Fruit fly (Drosophila melanogaster) whole organism, embryonic: ENCODE results near the gene CG17154.

ENCODE experiments used
- Antp ChIP-seq: fragments of 200-800 bp; sonication (Bioruptor generic); optimal IDR thresholded peaks from 3 replicates; lab custom pipeline; 2016; ENCODE audit warnings: missing biosample characterization, missing genetic modification characterization
- Bdp1 ChIP-seq: fragments of 200-800 bp; sonication (Bioruptor generic); optimal IDR thresholded peaks from 3 replicates; lab custom pipeline; 2016; ENCODE audit warnings: missing biosample characterization, missing genetic modification characterization
- CG10274 ChIP-seq: fragments of 200-800 bp; sonication (Bioruptor generic); optimal IDR thresholded peaks from 3 replicates; lab custom pipeline; 2017; ENCODE audit warnings: missing biosample characterization, mild to moderate bottlenecking, missing genetic modification characterization
- CG10366 ChIP-seq: fragments of 200-800 bp; sonication (Bioruptor generic); IDR thresholded peaks from 2 replicates; pipeline ENCODE4 v1.3.6; 2022; ENCODE audit warnings: missing biosample characterization, missing genetic modification characterization
- CG11093 ChIP-seq: fragments of 200-800 bp; sonication (Bioruptor generic); IDR thresholded peaks from 3 replicates; pipeline ENCODE4 v1.3.6; 2022; ENCODE audit warnings: missing biosample characterization, missing genetic modification characterization
- CG11456 ChIP-seq: fragments of 200-800 bp; sonication (Bioruptor generic); IDR thresholded peaks from 3 replicates; pipeline ENCODE4 v1.3.6; 2022; ENCODE audit warnings: missing biosample characterization, missing genetic modification characterization
- CG12104 ChIP-seq: fragments of 200-800 bp; sonication (Bioruptor generic); optimal IDR thresholded peaks from 3 replicates; lab custom pipeline; 2016; ENCODE audit warnings: missing biosample characterization, missing genetic modification characterization
- CG12219 ChIP-seq: fragments of 200-800 bp; sonication (Bioruptor generic); optimal IDR thresholded peaks from 3 replicates; lab custom pipeline; 2018; ENCODE audit warnings: missing biosample characterization, mild to moderate bottlenecking, missing genetic modification characterization
- CG13287 ChIP-seq: fragments of 200-800 bp; sonication (Bioruptor generic); IDR thresholded peaks from 2 replicates; pipeline ENCODE4 v1.3.6; 2022; ENCODE audit warnings: missing biosample characterization, missing genetic modification characterization; ENCODE audit not compliant: partially characterized antibody
- CG1603 ChIP-seq: fragments of 200-800 bp; sonication (Bioruptor generic); optimal IDR thresholded peaks from 2 replicates; lab custom pipeline; 2019; ENCODE audit warnings: missing biosample characterization, mild to moderate bottlenecking, missing genetic modification characterization, moderate library complexity
- CG1647 ChIP-seq: fragments of 200-800 bp; sonication (Bioruptor generic); optimal IDR thresholded peaks from 3 replicates; lab custom pipeline; 2016; ENCODE audit warnings: missing biosample characterization, missing genetic modification characterization
- CG17328 ChIP-seq: fragments of 200-800 bp; sonication (Bioruptor generic); IDR thresholded peaks from 2 replicates; pipeline ENCODE4 v1.3.6; 2022; ENCODE audit warnings: missing biosample characterization, missing genetic modification characterization
- CG31441 ChIP-seq: fragments of 200-800 bp; sonication (Bioruptor generic); IDR thresholded peaks from 2 replicates; pipeline ENCODE4 v1.3.6; 2022; ENCODE audit warnings: missing biosample characterization, missing genetic modification characterization
- CG4854 ChIP-seq: fragments of 200-800 bp; sonication (Bioruptor generic); optimal IDR thresholded peaks from 2 replicates; lab custom pipeline; 2016; ENCODE audit warnings: missing biosample characterization, missing genetic modification characterization, inconsistent platforms
- CG6175 ChIP-seq: fragments of 200-800 bp; sonication (Bioruptor generic); IDR thresholded peaks from 3 replicates; pipeline ENCODE4 v1.3.6; 2022; ENCODE audit warnings: missing biosample characterization, missing genetic modification characterization
- CrebB ChIP-seq: fragments of 200-800 bp; sonication (Bioruptor generic); optimal IDR thresholded peaks from 3 replicates; lab custom pipeline; 2018; ENCODE audit warnings: missing biosample characterization, mild to moderate bottlenecking, missing genetic modification characterization
- Drgx ChIP-seq: fragments of 200-800 bp; sonication (Bioruptor generic); IDR thresholded peaks from 2 replicates; pipeline ENCODE4 v1.3.6; 2022; ENCODE audit warnings: missing biosample characterization, missing genetic modification characterization
- E2f2 ChIP-seq: fragments of 200-800 bp; sonication (Bioruptor generic); IDR thresholded peaks from 2 replicates; pipeline ENCODE4 v1.3.6; 2022; ENCODE audit warnings: missing biosample characterization, missing genetic modification characterization
- Hey ChIP-seq: fragments of 200-800 bp; sonication (Bioruptor generic); optimal IDR thresholded peaks from 3 replicates; lab custom pipeline; 2018; ENCODE audit warnings: missing biosample characterization, mild to moderate bottlenecking, missing genetic modification characterization
- Hr78 ChIP-seq, 2 experiments: fragments of 200-800 bp in 1 of 2; fragments of >200 bp in 1 of 2; sonication (Bioruptor generic) in 1 of 2; optimal IDR thresholded peaks; 2 replicates each; lab custom pipeline; 2017 to 2019; ENCODE audit warnings: missing biosample characterization in 2 of 2, missing genetic modification characterization in 2 of 2, mild to moderate bottlenecking in 1 of 2, moderate library complexity in 1 of 2
- Hsf ChIP-seq: fragments of 200-800 bp; sonication (Bioruptor generic); optimal IDR thresholded peaks from 3 replicates; lab custom pipeline; 2016; ENCODE audit warnings: missing biosample characterization, missing genetic modification characterization
- Myb ChIP-seq: fragments of 200-800 bp; sonication (Bioruptor generic); optimal IDR thresholded peaks from 2 replicates; lab custom pipeline; 2016; ENCODE audit warnings: missing biosample characterization, missing genetic modification characterization
- Nf-YA ChIP-seq: fragments of 200-800 bp; sonication (Bioruptor generic); IDR thresholded peaks from 2 replicates; pipeline ENCODE4 v1.3.6; 2022; ENCODE audit warnings: missing biosample characterization, missing genetic modification characterization
- Ravus ChIP-seq: fragments of 200-800 bp; sonication (Bioruptor generic); IDR thresholded peaks from 2 replicates; pipeline ENCODE4 v1.3.6; 2022; ENCODE audit warnings: missing biosample characterization, missing genetic modification characterization
- Rx ChIP-seq: fragments of 200-800 bp; sonication (Bioruptor generic); IDR thresholded peaks from 2 replicates; pipeline ENCODE4 v1.3.6; 2022; ENCODE audit warnings: missing biosample characterization, missing genetic modification characterization
- Scr ChIP-seq: fragments of 200-800 bp; sonication (Bioruptor generic); IDR thresholded peaks from 2 replicates; pipeline ENCODE4 v1.3.6; 2022; ENCODE audit warnings: missing biosample characterization, missing genetic modification characterization; ENCODE audit not compliant: partially characterized antibody
- Taf1 ChIP-seq: fragments of 200-800 bp; sonication (Bioruptor generic); IDR thresholded peaks from 2 replicates; pipeline ENCODE4 v1.3.6; 2022; ENCODE audit warnings: missing biosample characterization, missing genetic modification characterization
- YL-1 ChIP-seq: fragments of 200-800 bp; sonication (Bioruptor generic); optimal IDR thresholded peaks from 3 replicates; lab custom pipeline; 2017; ENCODE audit warnings: missing biosample characterization, mild to moderate bottlenecking, missing genetic modification characterization
- ato ChIP-seq: fragments of 200-800 bp; sonication (Bioruptor generic); IDR thresholded peaks from 2 replicates; pipeline ENCODE4 v1.3.6; 2022; ENCODE audit warnings: missing biosample characterization, missing genetic modification characterization; ENCODE audit not compliant: partially characterized antibody
- bab2 ChIP-seq: fragments of 200-800 bp; sonication (Bioruptor generic); optimal IDR thresholded peaks from 2 replicates; lab custom pipeline; 2016; ENCODE audit warnings: missing biosample characterization, missing genetic modification characterization
- br ChIP-seq: fragments of >200 bp; optimal IDR thresholded peaks from 2 replicates; lab custom pipeline; 2017
- dmrt11E ChIP-seq: fragments of 200-800 bp; sonication (Bioruptor generic); optimal IDR thresholded peaks from 3 replicates; lab custom pipeline; 2018; ENCODE audit warnings: missing biosample characterization, mild to moderate bottlenecking, missing genetic modification characterization, moderate library complexity
- dpn ChIP-seq, 2 experiments: fragments of 200-800 bp; sonication (Bioruptor generic); optimal IDR thresholded peaks; 3 replicates each; lab custom pipeline; 2016; ENCODE audit warnings: missing biosample characterization in 2 of 2, missing genetic modification characterization in 2 of 2
- ems ChIP-seq: fragments of 200-800 bp; sonication (Bioruptor generic); optimal IDR thresholded peaks from 3 replicates; lab custom pipeline; 2016; ENCODE audit warnings: missing biosample characterization, missing genetic modification characterization
- ewg ChIP-seq: fragments of 200-800 bp; sonication (Bioruptor generic); optimal IDR thresholded peaks from 3 replicates; lab custom pipeline; 2017; ENCODE audit warnings: mild to moderate bottlenecking, missing biosample characterization, missing genetic modification reagents, missing genetic modification characterization
- exex ChIP-seq: fragments of 200-800 bp; sonication (Bioruptor generic); optimal IDR thresholded peaks from 4 replicates; lab custom pipeline; 2018; ENCODE audit warnings: missing biosample characterization, mild to moderate bottlenecking, missing genetic modification characterization, moderate library complexity
- gem ChIP-seq: fragments of 200-800 bp; sonication (Bioruptor generic); optimal IDR thresholded peaks from 2 replicates; lab custom pipeline; 2019; ENCODE audit warnings: missing biosample characterization, mild to moderate bottlenecking, missing genetic modification characterization, moderate library complexity
- grau ChIP-seq: fragments of 200-800 bp; optimal IDR thresholded peaks from 3 replicates; lab custom pipeline; 2019; ENCODE audit warnings: missing biosample characterization, mild to moderate bottlenecking, missing genetic modification characterization, moderate library complexity
- hbn ChIP-seq: fragments of 200-800 bp; sonication (Bioruptor generic); IDR thresholded peaks from 2 replicates; pipeline ENCODE4 v1.3.6; 2022; ENCODE audit warnings: missing biosample characterization, missing genetic modification characterization; ENCODE audit not compliant: partially characterized antibody
- inv ChIP-seq: fragments of 200-800 bp; sonication (Bioruptor generic); IDR thresholded peaks from 2 replicates; pipeline ENCODE4 v1.3.6; 2022; ENCODE audit warnings: missing biosample characterization, missing genetic modification characterization; ENCODE audit not compliant: partially characterized antibody
- oc ChIP-seq: fragments of 200-800 bp; sonication (Bioruptor generic); optimal IDR thresholded peaks from 2 replicates; lab custom pipeline; 2018; ENCODE audit warnings: missing biosample characterization, mild to moderate bottlenecking, missing genetic modification characterization, moderate library complexity
- pan ChIP-seq, 4 experiments: fragments of >200 bp in 3 of 4; fragments of 200-800 bp in 1 of 4; sonication (Bioruptor generic) in 1 of 4; optimal IDR thresholded peaks in 3 of 4; IDR thresholded peaks in 1 of 4; 2 replicates each; pipeline versions ENCODE4 v1.3.6 to Lab custom; 2017 to 2022; ENCODE audit warnings: missing biosample characterization in 2 of 4, missing genetic modification characterization in 2 of 4, mixed read lengths in 1 of 4
- peb ChIP-seq: fragments of 200-800 bp; sonication (Bioruptor generic); IDR thresholded peaks from 2 replicates; pipeline ENCODE4 v1.3.6; 2022; ENCODE audit warnings: missing biosample characterization, missing genetic modification characterization
- prd ChIP-seq, 3 experiments: fragments of >200 bp in 2 of 3; fragments of 200-800 bp in 1 of 3; sonication (Bioruptor generic) in 1 of 3; optimal IDR thresholded peaks in 2 of 3; IDR thresholded peaks in 1 of 3; 2 replicates in 2 of 3; 3 replicates in 1 of 3; pipeline versions ENCODE4 v1.3.6 to Lab custom; 2017 to 2022; ENCODE audit warnings: missing biosample characterization in 1 of 3, missing genetic modification characterization in 1 of 3
- sd ChIP-seq: fragments of 200-800 bp; sonication (Bioruptor generic); optimal IDR thresholded peaks from 3 replicates; lab custom pipeline; 2018; ENCODE audit warnings: missing biosample characterization, mild to moderate bottlenecking, missing genetic modification characterization, moderate library complexity
- sens ChIP-seq: fragments of 200-800 bp; sonication (Bioruptor generic); peaks from one replicate; lab custom pipeline; 2016; ENCODE audit warnings: missing biosample characterization, missing genetic modification characterization
- slbo ChIP-seq: fragments of 200-800 bp; sonication (Bioruptor generic); IDR thresholded peaks from 2 replicates; pipeline ENCODE4 v1.3.6; 2022; ENCODE audit warnings: missing biosample characterization, missing genetic modification characterization
- tio ChIP-seq: fragments of 200-800 bp; sonication (Bioruptor generic); optimal IDR thresholded peaks from 2 replicates; lab custom pipeline; 2017; ENCODE audit warnings: missing biosample characterization, missing genetic modification characterization, inconsistent platforms
- twi ChIP-seq: fragments of 200-800 bp; optimal IDR thresholded peaks from 2 replicates; lab custom pipeline; 2019; ENCODE audit warnings: missing biosample characterization, mild to moderate bottlenecking, missing genetic modification characterization, moderate library complexity
- zen2 ChIP-seq: fragments of 200-800 bp; sonication (Bioruptor generic); IDR thresholded peaks from 3 replicates; pipeline ENCODE4 v1.3.6; 2022; ENCODE audit warnings: missing biosample characterization, missing genetic modification characterization; ENCODE audit not compliant: partially characterized antibody

CG17154 gene

dm6 chr3L:12136630-12137029 lies 48.2 kb downstream of the CG17154 start, which contains the start of the genes CG5645 and Atg12 (continued):
- TF ChIP-seq dpn (GFP tag; optimal IDR thresholded peaks at IDR 0.05; lab: Kevin White, UChicago): peak; percentile 3 to 65
- peak; percentile 11; the same call in 1 of the 2 replicates for TF ChIP-seq CG10366 (GFP tag; lab: Robert Waterston, UW)
- no peak for TF ChIP-seq Hr78 (GFP tag; optimal IDR thresholded peaks at IDR 0.05; lab: Kevin White, UChicago)
- TF ChIP-seq grau (tag; lab: Kevin White, UChicago): peak; percentile 62
- peak; percentile 66 for TF ChIP-seq CG31441 (GFP tag; lab: Robert Waterston, UW)
- no peak for TF ChIP-seq Bdp1
- TF ChIP-seq peb (GFP tag; lab: Robert Waterston, UW): no peak
- no peak for TF ChIP-seq CG10274
- TF ChIP-seq CG13287 (GFP tag; lab: Robert Waterston, UW): peak; percentile 93
- TF ChIP-seq CG11456 (GFP tag; lab: Robert Waterston, UW): no peak
- TF ChIP-seq YL-1 (GFP tag; lab: Kevin White, UChicago): peak; percentile 22
- peak; percentile 69 for TF ChIP-seq hbn (GFP tag; lab: Robert Waterston, UW)
- no peak for TF ChIP-seq br
- no peak for TF ChIP-seq CG1647
- TF ChIP-seq Myb (GFP tag; lab: Kevin White, UChicago): peak; percentile 9
- no peak for TF ChIP-seq CG6175 (GFP tag; lab: Robert Waterston, UW)
- peak; percentile 21; the same call in 1 of the 2 replicates for TF ChIP-seq Nf-YA (GFP tag; lab: Robert Waterston, UW)
- TF ChIP-seq bab2 (GFP tag; lab: Kevin White, UChicago): peak; percentile 20
- peak; percentile 38; the same call in 1 of the 3 replicates for TF ChIP-seq zen2
- TF ChIP-seq CG11093: no peak
- TF ChIP-seq Rx: no peak
- peak; percentile 17; the same call in 1 of the 2 replicates for TF ChIP-seq ato (GFP tag; lab: Robert Waterston, UW)
- TF ChIP-seq Scr (GFP tag; lab: Robert Waterston, UW): peak; percentile 89
- no peak for TF ChIP-seq ems (GFP tag; lab: Kevin White, UChicago)
- TF ChIP-seq oc (tag; lab: Kevin White, UChicago): no peak
- TF ChIP-seq prd (optimal IDR thresholded peaks at IDR 0.05; lab: Kevin White, UChicago): no peak
- peak; percentile 69; the same call in 2 of the 3 replicates for TF ChIP-seq prd (GFP tag; IDR thresholded peaks at IDR 0.05; lab: Robert Waterston, UW)
- no peak for TF ChIP-seq ewg (GFP tag; lab: Kevin White, UChicago)
- TF ChIP-seq exex (tag; lab: Kevin White, UChicago): peak; percentile 63
- peak; percentile 41; the same call in 1 of the 2 replicates for TF ChIP-seq E2f2 (GFP tag; lab: Robert Waterston, UW)
- TF ChIP-seq Hsf: peak; percentile 4
- no peak for TF ChIP-seq pan (optimal IDR thresholded peaks at IDR 0.05; lab: Kevin White, UChicago)
- peak in 1 of 2 experiments; percentile 69 for TF ChIP-seq pan (GFP tag; optimal IDR thresholded peaks at IDR 0.05 in 1 of 2, IDR thresholded peaks at IDR 0.05 in 1 of 2)
- 0 out of 2 replicates have a peak, but pooled peaks have one; percentile 2 for TF ChIP-seq Ravus (GFP tag; lab: Robert Waterston, UW)
- TF ChIP-seq tio (GFP tag; lab: Kevin White, UChicago): peak; percentile 8
- TF ChIP-seq CG12219: no peak
- TF ChIP-seq Hey: no peak
- no peak for TF ChIP-seq Antp (GFP tag; lab: Kevin White, UChicago)
- peak; percentile 78 for TF ChIP-seq sens (GFP tag; lab: Kevin White, UChicago)
- no peak for TF ChIP-seq Drgx (GFP tag; lab: Robert Waterston, UW)
- peak; percentile 11; the same call in 1 of the 2 replicates for TF ChIP-seq Taf1 (GFP tag; lab: Robert Waterston, UW)
- TF ChIP-seq slbo (GFP tag; lab: Robert Waterston, UW): peak; percentile 78
- no peak for TF ChIP-seq twi
- TF ChIP-seq gem (tag; lab: Kevin White, UChicago): peak; percentile 84
- TF ChIP-seq CG4854 (GFP tag; lab: Kevin White, UChicago): peak; percentile 41
- peak; percentile 4 for TF ChIP-seq CrebB (tag; lab: Kevin White, UChicago)
- TF ChIP-seq sd (tag; lab: Kevin White, UChicago): no peak
- peak; percentile 79 for TF ChIP-seq inv (GFP tag; lab: Robert Waterston, UW)
- TF ChIP-seq dmrt11E (tag; lab: Kevin White, UChicago): peak; percentile 40
- TF ChIP-seq CG12104 (GFP tag; lab: Kevin White, UChicago): peak; percentile 39
- no peak for TF ChIP-seq CG17328 (GFP tag; lab: Robert Waterston, UW)
- peak; percentile 44 for TF ChIP-seq CG1603
